Worm (Caenorhabditis elegans): ENCODE measurements around the gene ztf-9.

Gene ztf-9

ce11 chrV:9739402-9739801 is 47.4 kb upstream of the ztf-9 start, which contains the start of gene marc-1:
Gene marc-1 (plus strand): TSS chrV:9739702.
- TF ChIP-seq lin-11 (tag; optimal IDR thresholded peaks at IDR 0.05): no peak
- no peak for TF ChIP-seq nhr-77 (tag; optimal IDR thresholded peaks at IDR 0.05)
- no peak for TF ChIP-seq lin-39 (tag; optimal IDR thresholded peaks at IDR 0.05)
- no peak for TF ChIP-seq dmd-4 (tag; optimal IDR thresholded peaks at IDR 0.05)
- no peak for TF ChIP-seq C34F6.9 (tag; optimal IDR thresholded peaks at IDR 0.05)
- TF ChIP-seq nhr-237 (tag; optimal IDR thresholded peaks at IDR 0.05): no peak
- TF ChIP-seq lsy-2 (tag; optimal IDR thresholded peaks at IDR 0.05): no peak
- TF ChIP-seq ztf-11 (tag; optimal IDR thresholded peaks at IDR 0.05): no peak
- no peak for TF ChIP-seq ama-1 (optimal IDR thresholded peaks at IDR 0.05)
- no peak for TF ChIP-seq nhr-21 (tag; optimal IDR thresholded peaks at IDR 0.05)
- TF ChIP-seq unc-62 (GFP tag; optimal IDR thresholded peaks at IDR 0.05): no peak
- no peak for TF ChIP-seq ztf-4 (tag; optimal IDR thresholded peaks at IDR 0.05)
- TF ChIP-seq ZK546.5 (tag; optimal IDR thresholded peaks at IDR 0.05): no peak
- TF ChIP-seq nhr-12 (tag; optimal IDR thresholded peaks at IDR 0.05): no peak
- no peak for TF ChIP-seq mbf-1 (tag; optimal IDR thresholded peaks at IDR 0.05)
- TF ChIP-seq nhr-10 (tag; optimal IDR thresholded peaks at IDR 0.05): no peak
- TF ChIP-seq sma-9 (GFP tag; optimal IDR thresholded peaks at IDR 0.05): no peak
- no peak for TF ChIP-seq sma-9 (tag; optimal IDR thresholded peaks at IDR 0.05)

DNA sequence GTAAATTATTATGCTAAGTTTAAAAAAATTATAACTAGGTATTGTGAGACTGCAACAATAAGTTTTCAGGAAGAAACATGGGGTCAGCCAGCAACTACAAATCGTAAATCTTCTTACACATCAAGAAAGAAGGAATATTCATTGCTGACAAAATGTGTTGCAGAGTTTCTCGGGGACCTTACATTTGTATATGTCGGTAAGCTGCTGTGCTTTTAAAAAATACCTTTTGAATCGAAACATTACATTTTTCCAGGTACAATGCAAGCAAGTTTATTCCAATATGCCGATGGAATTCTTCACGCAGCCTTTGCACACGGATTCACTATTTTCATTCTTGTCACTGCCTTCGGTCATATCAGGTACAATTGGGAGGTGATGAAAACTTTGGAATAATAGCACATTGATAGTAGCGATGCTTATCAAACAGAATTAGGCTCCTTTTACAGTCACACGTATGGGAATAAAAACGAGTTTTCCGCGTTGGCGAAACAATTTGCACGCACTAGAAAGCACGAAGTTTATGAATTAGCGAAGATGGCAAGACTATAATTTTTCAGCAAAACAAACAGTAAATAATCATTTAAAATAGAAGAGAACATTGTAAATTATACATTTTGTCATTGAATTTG is 46.2 kb upstream of the ztf-9 start:
- TF ChIP-seq ztf-4 (tag; optimal IDR thresholded peaks at IDR 0.05) (no peak), aly-2 (tag; optimal IDR thresholded peaks at IDR 0.05) (no peak), elt-1 (tag; optimal IDR thresholded peaks at IDR 0.05) (no peak), sma-9 (GFP tag; optimal IDR thresholded peaks at IDR 0.05) (peak; percentile 24), sma-9 (tag; optimal IDR thresholded peaks at IDR 0.05) (no peak), fos-1 (tag; optimal IDR thresholded peaks at IDR 0.05) (peak; percentile 71), crh-2 (tag; optimal IDR thresholded peaks at IDR 0.05) (peak; percentile 18), unc-55 (GFP tag; optimal IDR thresholded peaks at IDR 0.05) (no peak), lin-13 (GFP tag; optimal IDR thresholded peaks at IDR 0.05) (no peak)

DNA sequence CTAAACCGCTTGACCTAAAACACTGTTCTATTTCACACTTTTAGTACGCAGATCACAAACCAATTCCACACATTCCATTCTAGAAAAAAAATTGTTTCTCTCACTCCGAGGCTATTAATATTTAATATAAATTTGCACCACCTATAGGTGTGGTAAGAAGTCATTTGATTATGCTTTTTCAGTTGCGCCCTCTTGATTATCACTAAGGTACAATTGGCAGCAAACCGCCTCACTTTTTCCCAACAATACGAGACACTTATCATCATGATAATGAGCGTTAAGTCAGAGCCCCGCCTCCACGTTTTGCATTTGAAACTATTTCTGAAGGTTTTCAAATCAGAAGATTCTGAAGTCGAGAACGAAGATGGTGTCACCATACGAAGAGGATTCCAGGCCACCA is 45.3 kb upstream of the ztf-9 start, which contains the start of gene aqp-4:
TSS of gene aqp-4 (plus strand) at position 270 of the 400 bp plus-strand sequence.
- no peak for TF ChIP-seq R02D3.7 (tag; optimal IDR thresholded peaks at IDR 0.05)
- TF ChIP-seq crh-2 (tag; optimal IDR thresholded peaks at IDR 0.05): peak; percentile 25
- no peak for TF ChIP-seq lin-13 (GFP tag; optimal IDR thresholded peaks at IDR 0.05)
- no peak for TF ChIP-seq C34F6.9 (tag; optimal IDR thresholded peaks at IDR 0.05)
- TF ChIP-seq fos-1 (tag; optimal IDR thresholded peaks at IDR 0.05): peak; percentile 78
- TF ChIP-seq blmp-1 (tag; optimal IDR thresholded peaks at IDR 0.05; ENCODE audit: insufficient read depth): no peak
- TF ChIP-seq ceh-16 (tag; optimal IDR thresholded peaks at IDR 0.05): no peak
- TF ChIP-seq ceh-82 (tag; optimal IDR thresholded peaks at IDR 0.05): no peak
- TF ChIP-seq mbf-1 (tag; optimal IDR thresholded peaks at IDR 0.05): no peak
- no peak for TF ChIP-seq mdl-1 (tag; optimal IDR thresholded peaks at IDR 0.05)
- TF ChIP-seq lin-39 (tag; optimal IDR thresholded peaks at IDR 0.05): no peak
- no peak for TF ChIP-seq nhr-23 (tag; optimal IDR thresholded peaks at IDR 0.05)
- TF ChIP-seq nhr-237 (tag; optimal IDR thresholded peaks at IDR 0.05): no peak

DNA sequence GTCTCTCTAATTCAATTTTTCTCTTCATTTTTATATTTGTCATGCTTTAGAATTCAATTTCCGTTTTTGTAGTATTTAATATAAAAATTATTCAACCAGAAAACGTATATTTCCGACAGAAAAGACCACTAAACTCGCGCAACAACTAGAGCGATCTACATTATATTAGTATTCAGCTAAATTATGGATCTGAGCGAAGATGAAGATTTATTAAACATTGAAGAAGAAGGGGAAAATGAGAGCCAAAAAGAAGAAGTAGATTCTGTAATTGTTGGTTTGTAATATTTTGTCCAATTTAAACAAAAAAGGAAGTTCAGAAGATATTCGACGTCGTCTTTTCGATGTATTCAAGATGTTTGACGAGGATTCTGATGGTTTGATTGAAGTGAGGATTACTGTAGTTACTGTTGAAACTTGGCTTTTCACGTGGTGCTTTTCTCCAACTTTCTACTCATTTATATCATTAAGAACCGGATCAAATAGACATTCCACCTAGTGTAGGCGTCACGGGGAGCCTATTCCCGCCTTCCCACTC is 42.0 kb upstream of the ztf-9 start, which contains the start of gene cal-7:
TSS of gene cal-7 (plus strand) at position 184 of the 535 bp plus-strand sequence.
- TF ChIP-seq C34F6.9 (tag; optimal IDR thresholded peaks at IDR 0.05): no peak
- peak; percentile 24 for TF ChIP-seq sma-3 (GFP tag; optimal IDR thresholded peaks at IDR 0.05)
- peak in 1 of 2 experiments; percentile 30 for TF ChIP-seq lsy-2 (tag; optimal IDR thresholded peaks at IDR 0.05)

ce11 chrV:9731852-9732251 is 39.9 kb upstream of the ztf-9 start:
- TF ChIP-seq nhr-6 (tag; optimal IDR thresholded peaks at IDR 0.05): peak; percentile 32
- TF ChIP-seq unc-55 (GFP tag; optimal IDR thresholded peaks at IDR 0.05): peak; percentile 8
- TF ChIP-seq lin-11 (tag; optimal IDR thresholded peaks at IDR 0.05): no peak
- TF ChIP-seq sem-4 (tag; optimal IDR thresholded peaks at IDR 0.05): peak; percentile 32
- no peak for TF ChIP-seq ztf-11 (tag; optimal IDR thresholded peaks at IDR 0.05)
- no peak for TF ChIP-seq peb-1 (tag; optimal IDR thresholded peaks at IDR 0.05)
- peak; percentile 25 for TF ChIP-seq nhr-129 (tag; optimal IDR thresholded peaks at IDR 0.05)
- TF ChIP-seq sma-9 (GFP tag; optimal IDR thresholded peaks at IDR 0.05): peak; percentile 12
- TF ChIP-seq sma-9 (tag; optimal IDR thresholded peaks at IDR 0.05): no peak
- peak; percentile 23 for TF ChIP-seq C34F6.9 (tag; optimal IDR thresholded peaks at IDR 0.05)
- peak; percentile 51 for TF ChIP-seq nhr-21 (tag; optimal IDR thresholded peaks at IDR 0.05)
- peak; percentile 5 for TF ChIP-seq ama-1 (optimal IDR thresholded peaks at IDR 0.05)
- no peak for TF ChIP-seq nhr-23 (tag; optimal IDR thresholded peaks at IDR 0.05)
- TF ChIP-seq ZK546.5 (tag; optimal IDR thresholded peaks at IDR 0.05): no peak
- peak; percentile 29 for TF ChIP-seq crh-2 (tag; optimal IDR thresholded peaks at IDR 0.05)
- no peak for TF ChIP-seq nhr-12 (tag; optimal IDR thresholded peaks at IDR 0.05)

All from whole organism, L2 larva.